Fruit fly (Drosophila melanogaster) whole organism, embryonic: ENCODE results near the gene CG3408.

ENCODE experiments used
- Awh ChIP-seq: fragments of 200-800 bp; sonication (Bioruptor generic); IDR thresholded peaks from 2 replicates; pipeline ENCODE4, ENCODE4 v1.3.6; 2022; ENCODE audit warnings: missing biosample characterization, missing genetic modification characterization
- BEAF-32 ChIP-seq: fragments of 200-800 bp; sonication (Bioruptor generic); optimal IDR thresholded peaks from 3 replicates; lab custom pipeline; 2017; ENCODE audit warnings: missing biosample characterization, missing genetic modification characterization, mild to moderate bottlenecking, moderate library complexity, missing genetic modification reagents
- BtbVII ChIP-seq: fragments of 200-800 bp; sonication (Bioruptor generic); optimal IDR thresholded peaks from 3 replicates; lab custom pipeline; 2017; ENCODE audit warnings: missing biosample characterization, mild to moderate bottlenecking, missing genetic modification characterization
- CG10366 ChIP-seq: fragments of 200-800 bp; sonication (Bioruptor generic); IDR thresholded peaks from 2 replicates; pipeline ENCODE4 v1.3.6; 2022; ENCODE audit warnings: missing biosample characterization, missing genetic modification characterization
- CG11247 ChIP-seq: fragments of 200-800 bp; sonication (Bioruptor generic); IDR thresholded peaks from 2 replicates; pipeline ENCODE4 v1.3.6; 2022; ENCODE audit warnings: missing biosample characterization, missing genetic modification characterization
- CG12769 ChIP-seq: fragments of 200-800 bp; sonication (Bioruptor generic); optimal IDR thresholded peaks from 2 replicates; lab custom pipeline; 2019; ENCODE audit warnings: missing biosample characterization, mild to moderate bottlenecking, missing genetic modification characterization, moderate library complexity
- CG13775 ChIP-seq: fragments of 200-800 bp; sonication (Bioruptor generic); optimal IDR thresholded peaks from 3 replicates; lab custom pipeline; 2017; ENCODE audit warnings: missing biosample characterization, mild to moderate bottlenecking, missing genetic modification characterization
- CG13894 ChIP-seq: fragments of 200-800 bp; sonication (Bioruptor generic); optimal IDR thresholded peaks from 3 replicates; lab custom pipeline; 2018; ENCODE audit warnings: missing biosample characterization, mild to moderate bottlenecking, missing genetic modification characterization, moderate library complexity
- CG17328 ChIP-seq: fragments of 200-800 bp; sonication (Bioruptor generic); IDR thresholded peaks from 2 replicates; pipeline ENCODE4 v1.3.6; 2022; ENCODE audit warnings: missing biosample characterization, missing genetic modification characterization
- CG34224 ChIP-seq: fragments of 200-800 bp; sonication (Bioruptor generic); IDR thresholded peaks from 3 replicates; pipeline ENCODE4 v1.3.6; 2022; ENCODE audit warnings: missing biosample characterization, missing genetic modification characterization; ENCODE audit not compliant: partially characterized antibody
- CG4360 ChIP-seq: fragments of 200-800 bp; sonication (Bioruptor generic); IDR thresholded peaks from 2 replicates; pipeline ENCODE4 v1.3.6; 2022; ENCODE audit warnings: missing biosample characterization, missing genetic modification characterization
- CG4404 ChIP-seq: fragments of 200-800 bp; sonication (Bioruptor generic); IDR thresholded peaks from 2 replicates; pipeline ENCODE4 v1.3.6; 2022; ENCODE audit warnings: missing biosample characterization, missing genetic modification characterization
- CG8281 ChIP-seq: fragments of 200-800 bp; sonication (Bioruptor generic); optimal IDR thresholded peaks from 2 replicates; lab custom pipeline; 2018; ENCODE audit warnings: missing biosample characterization, mild to moderate bottlenecking, missing genetic modification characterization, moderate library complexity
- CG8478 ChIP-seq: fragments of >200 bp; optimal IDR thresholded peaks from 2 replicates; lab custom pipeline; 2018
- Deaf1 ChIP-seq: fragments of 200-800 bp; optimal IDR thresholded peaks from 3 replicates; lab custom pipeline; 2019; ENCODE audit warnings: missing biosample characterization, mild to moderate bottlenecking, missing genetic modification characterization, moderate library complexity
- Dfd ChIP-seq, 2 experiments: fragments of >200 bp; optimal IDR thresholded peaks; 2 replicates each; lab custom pipeline; 2017; ENCODE audit warnings: missing biosample characterization in 2 of 2, missing genetic modification characterization in 2 of 2
- Doc3 ChIP-seq: fragments of 200-800 bp; sonication (Bioruptor generic); IDR thresholded peaks from 3 replicates; pipeline ENCODE4 v1.3.6; 2022; ENCODE audit warnings: missing biosample characterization, missing genetic modification characterization; ENCODE audit not compliant: partially characterized antibody
- Ets65A ChIP-seq: fragments of 200-800 bp; sonication (Bioruptor generic); peaks from one replicate; lab custom pipeline; 2016; ENCODE audit warnings: missing biosample characterization, missing genetic modification characterization
- Fer2 ChIP-seq: fragments of 200-800 bp; sonication (Bioruptor generic); optimal IDR thresholded peaks from 2 replicates; lab custom pipeline; 2018; ENCODE audit warnings: missing biosample characterization, mild to moderate bottlenecking, missing genetic modification characterization, moderate library complexity
- GATAe ChIP-seq: fragments of 200-800 bp; sonication (Bioruptor generic); conservative IDR thresholded peaks from 2 replicates; pipeline ENCODE4 v1.3.6; 2022; ENCODE audit warnings: missing biosample characterization, missing genetic modification characterization
- H2.0 ChIP-seq: fragments of 200-800 bp; sonication (Bioruptor generic); IDR thresholded peaks from 2 replicates; pipeline ENCODE4 v1.3.6; 2022; ENCODE audit warnings: missing biosample characterization, missing genetic modification characterization
- Hmx ChIP-seq: fragments of 200-800 bp; sonication (Bioruptor generic); optimal IDR thresholded peaks from 2 replicates; lab custom pipeline; 2016; ENCODE audit warnings: missing biosample characterization, missing genetic modification characterization
- Hr51 ChIP-seq, 2 experiments: fragments of 200-800 bp; sonication (Bioruptor generic); optimal IDR thresholded peaks; 2 replicates in 1 of 2; 3 replicates in 1 of 2; lab custom pipeline; 2016 to 2018; ENCODE audit warnings: missing biosample characterization in 2 of 2, missing genetic modification characterization in 2 of 2, mild to moderate bottlenecking in 1 of 2, moderate library complexity in 1 of 2
- Hsf ChIP-seq: fragments of 200-800 bp; sonication (Bioruptor generic); optimal IDR thresholded peaks from 3 replicates; lab custom pipeline; 2016; ENCODE audit warnings: missing biosample characterization, missing genetic modification characterization
- Kr ChIP-seq: fragments of 200-800 bp; sonication (Bioruptor generic); optimal IDR thresholded peaks from 2 replicates; lab custom pipeline; 2017; ENCODE audit warnings: missing biosample characterization, mild to moderate bottlenecking, missing genetic modification characterization
- MTF-1 ChIP-seq: fragments of 200-800 bp; sonication (Bioruptor generic); optimal IDR thresholded peaks from 2 replicates; lab custom pipeline; 2018; ENCODE audit warnings: missing biosample characterization, mild to moderate bottlenecking, missing genetic modification characterization, borderline replicate concordance
- Med ChIP-seq: fragments of 200-800 bp; sonication (Bioruptor generic); peaks from one replicate; lab custom pipeline; 2016; ENCODE audit warnings: missing biosample characterization, missing genetic modification characterization, mild to moderate bottlenecking, inconsistent platforms, moderate library complexity
- Taf1 ChIP-seq: fragments of 200-800 bp; sonication (Bioruptor generic); IDR thresholded peaks from 2 replicates; pipeline ENCODE4 v1.3.6; 2022; ENCODE audit warnings: missing biosample characterization, missing genetic modification characterization
- abd-A ChIP-seq: fragments of 200-800 bp; sonication (Bioruptor generic); optimal IDR thresholded peaks from 3 replicates; lab custom pipeline; 2019; ENCODE audit warnings: missing biosample characterization, mild to moderate bottlenecking, missing genetic modification characterization, moderate library complexity
- amos ChIP-seq: fragments of 200-800 bp; sonication (Bioruptor generic); IDR thresholded peaks from 2 replicates; pipeline ENCODE4 v1.3.6; 2022; ENCODE audit warnings: missing biosample characterization, missing genetic modification characterization; ENCODE audit not compliant: partially characterized antibody
- ara ChIP-seq: fragments of 200-800 bp; sonication (Bioruptor generic); IDR thresholded peaks from 2 replicates; pipeline ENCODE4 v1.3.6; 2022; ENCODE audit warnings: missing biosample characterization, missing genetic modification characterization
- bbx ChIP-seq: fragments of 200-800 bp; sonication (Bioruptor generic); IDR thresholded peaks from 2 replicates; pipeline ENCODE4 v1.3.6; 2022; ENCODE audit warnings: missing biosample characterization, missing genetic modification characterization; ENCODE audit not compliant: partially characterized antibody
- cg ChIP-seq: fragments of 200-800 bp; sonication (Bioruptor generic); optimal IDR thresholded peaks from 3 replicates; lab custom pipeline; 2019; ENCODE audit warnings: missing biosample characterization, mild to moderate bottlenecking, missing genetic modification characterization, moderate library complexity
- chinmo ChIP-seq: fragments of 200-800 bp; sonication (Bioruptor generic); IDR thresholded peaks from 4 replicates; pipeline ENCODE4 v1.3.6; 2022; ENCODE audit warnings: missing biosample characterization, missing genetic modification characterization; ENCODE audit not compliant: partially characterized antibody
- dan ChIP-seq: fragments of 200-800 bp; sonication (Bioruptor generic); IDR thresholded peaks from 2 replicates; pipeline ENCODE4 v1.3.6; 2022; ENCODE audit warnings: missing biosample characterization, missing genetic modification characterization
- gfzf ChIP-seq: fragments of 200-800 bp; sonication (Bioruptor generic); optimal IDR thresholded peaks from 2 replicates; lab custom pipeline; 2016; ENCODE audit warnings: missing biosample characterization, mild to moderate bottlenecking, missing genetic modification characterization, moderate library complexity
- ham ChIP-seq: fragments of 200-800 bp; sonication (Bioruptor generic); IDR thresholded peaks from 2 replicates; pipeline ENCODE4 v1.3.6; 2022; ENCODE audit warnings: missing biosample characterization, missing genetic modification characterization
- ken ChIP-seq: fragments of 200-800 bp; sonication (Bioruptor generic); IDR thresholded peaks from 3 replicates; pipeline ENCODE4 v1.3.6; 2022; ENCODE audit warnings: missing biosample characterization, missing genetic modification characterization
- klu ChIP-seq: fragments of 200-800 bp; sonication (Bioruptor generic); IDR thresholded peaks from 2 replicates; pipeline ENCODE4 v1.3.6; 2022; ENCODE audit warnings: missing biosample characterization, missing genetic modification characterization
- lola ChIP-seq, 3 experiments: fragments of >200 bp in 2 of 3; fragments of 200-800 bp in 1 of 3; sonication (Bioruptor generic) in 1 of 3; optimal IDR thresholded peaks; 2 replicates each; lab custom pipeline; 2017 to 2019; ENCODE audit warnings: missing biosample characterization in 3 of 3, missing genetic modification characterization in 3 of 3, mild to moderate bottlenecking in 1 of 3, moderate library complexity in 1 of 3
- row ChIP-seq: fragments of 200-800 bp; sonication (Bioruptor generic); IDR thresholded peaks from 3 replicates; pipeline ENCODE4 v1.3.6; 2022; ENCODE audit warnings: missing biosample characterization, missing genetic modification characterization
- shn ChIP-seq: fragments of 200-800 bp; sonication (Bioruptor generic); optimal IDR thresholded peaks from 3 replicates; lab custom pipeline; 2016; ENCODE audit warnings: missing biosample characterization, missing genetic modification characterization
- vnd ChIP-seq: fragments of 200-800 bp; sonication (Bioruptor generic); IDR thresholded peaks from 3 replicates; pipeline ENCODE4 v1.3.6; 2022; ENCODE audit warnings: missing biosample characterization, missing genetic modification characterization; ENCODE audit not compliant: partially characterized antibody
- yki ChIP-seq: fragments of >200 bp; optimal IDR thresholded peaks from 3 replicates; lab custom pipeline; 2018

CG3408 gene

dm6 chr3L:9471151-9471903 lies 38.1 kb downstream of the CG3408 start:
- peak; percentile 53 for TF ChIP-seq Med (GFP tag; lab: Kevin White, UChicago)
- peak; percentile 66 for TF ChIP-seq CG8478 (lab: Kevin White, UChicago)
- no peak for TF ChIP-seq Hmx (GFP tag; lab: Kevin White, UChicago)
- TF ChIP-seq shn = no peak
- TF ChIP-seq Ets65A (GFP tag; lab: Kevin White, UChicago) = peak; percentile 93
- peak; percentile 83 for TF ChIP-seq CG13775 (GFP tag; lab: Kevin White, UChicago)
- TF ChIP-seq ham = no peak
- TF ChIP-seq Dfd (GFP tag; optimal IDR thresholded peaks at IDR 0.05; lab: Kevin White, UChicago) = peak in 1 of 2 experiments; percentile 90
- peak; percentile 25; the same call in 1 of the 2 replicates for TF ChIP-seq CG4360 (GFP tag; lab: Robert Waterston, UW)

- TF ChIP-seq CG11247 (no peak), cg (peak; percentile 59), Fer2 (tag; lab: Kevin White, UChicago) (no peak), Doc3 (GFP tag; lab: Robert Waterston, UW) (no peak), CG34224 (no peak), ara (GFP tag; lab: Robert Waterston, UW) (no peak), Deaf1 (peak; percentile 19), chinmo (0 out of 4 replicates have a peak, but pooled peaks have one; percentile 38), Taf1 (GFP tag; lab: Robert Waterston, UW) (no peak), dan (GFP tag; lab: Robert Waterston, UW) (no peak), Hsf (GFP tag; lab: Kevin White, UChicago) (no peak), vnd (GFP tag; lab: Robert Waterston, UW) (no peak), gfzf (GFP tag; lab: Kevin White, UChicago) (no peak), lola (GFP tag; optimal IDR thresholded peaks at IDR 0.05; lab: Kevin White, UChicago) (no peak), BtbVII (GFP tag; lab: Kevin White, UChicago) (no peak), CG17328 (GFP tag; lab: Robert Waterston, UW) (no peak), CG12769 (tag; lab: Kevin White, UChicago) (no peak), klu (GFP tag; lab: Robert Waterston, UW) (no peak), GATAe (no peak), abd-A (tag; lab: Kevin White, UChicago) (peak; percentile 83), CG8281 (no peak), MTF-1 (GFP tag; lab: Kevin White, UChicago) (no peak), yki (lab: Kevin White, UChicago) (no peak), Awh (GFP tag; lab: Robert Waterston, UW) (no peak), Hr51 (GFP tag; optimal IDR thresholded peaks at IDR 0.05; lab: Kevin White, UChicago) (no peak), CG10366 (no peak), BEAF-32 (GFP tag; lab: Kevin White, UChicago) (no peak), Kr (GFP tag; lab: Kevin White, UChicago) (peak; percentile 32), row (GFP tag; lab: Robert Waterston, UW) (no peak), ken (GFP tag; lab: Robert Waterston, UW) (no peak), bbx (GFP tag; lab: Robert Waterston, UW) (no peak), CG13894 (tag; lab: Kevin White, UChicago) (peak; percentile 19), H2.0 (GFP tag; lab: Robert Waterston, UW) (no peak), amos (GFP tag; lab: Robert Waterston, UW) (no peak), CG4404 (GFP tag; lab: Robert Waterston, UW) (no peak)
Measured at dm6 chr3L:9469079-9469478, 40.3 kb downstream of the CG3408 start.
